Worm (Caenorhabditis elegans): ENCODE measurements around the gene W07A12.8.
A peak's percentile ranks its signal among the peaks of the same experiment; 100 is the strongest.

DNA sequence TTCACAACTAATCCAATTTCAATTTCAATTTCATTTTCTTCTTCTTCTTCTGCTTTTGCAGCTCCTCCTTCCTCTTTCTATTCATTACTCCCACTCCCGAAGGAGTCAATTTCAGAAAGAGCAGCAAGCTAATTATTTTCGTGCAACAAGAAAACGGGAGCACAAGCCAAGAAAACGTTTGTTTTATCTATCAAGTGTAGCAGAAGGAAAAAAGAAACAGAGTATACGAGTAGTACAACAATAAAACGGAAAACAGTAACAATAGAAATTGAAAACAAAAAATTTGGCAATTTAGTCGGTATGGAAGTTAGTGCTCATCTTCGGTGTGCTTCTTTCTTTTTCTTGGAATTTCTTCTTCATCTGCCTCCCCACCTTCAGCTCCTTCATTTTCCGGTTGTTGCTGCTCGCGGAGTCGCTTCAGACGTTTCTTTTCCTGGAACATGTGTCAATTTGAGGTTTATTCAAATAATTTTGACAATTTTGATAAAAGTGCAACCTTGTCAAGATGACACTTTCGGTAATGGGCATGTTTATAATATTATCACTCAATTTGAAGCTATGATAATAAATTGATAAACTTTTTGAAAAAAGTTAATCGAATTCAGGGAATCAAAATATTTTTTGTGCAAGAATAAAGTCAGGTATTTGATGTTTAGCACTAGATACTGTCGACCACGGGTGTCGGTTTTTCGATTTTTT lies at the start of gene W07A12.8:
- TF ChIP-seq nhr-76 (tag; optimal IDR thresholded peaks at IDR 0.05) (no peak), ceh-39 (tag; optimal IDR thresholded peaks at IDR 0.05) (no peak), elt-3 (tag; optimal IDR thresholded peaks at IDR 0.05) (no peak), lsy-2 (tag; optimal IDR thresholded peaks at IDR 0.05) (no peak), mab-5 (tag; optimal IDR thresholded peaks at IDR 0.05) (no peak), ces-1 (GFP tag; optimal IDR thresholded peaks at IDR 0.05) (peak; percentile 43), nhr-12 (tag; optimal IDR thresholded peaks at IDR 0.05) (no peak)

Measured in whole organism, mixed stage, embryonic.